Fruit fly (Drosophila melanogaster): ENCODE data around the gene Mur29B.

Mur29B gene

DNA sequence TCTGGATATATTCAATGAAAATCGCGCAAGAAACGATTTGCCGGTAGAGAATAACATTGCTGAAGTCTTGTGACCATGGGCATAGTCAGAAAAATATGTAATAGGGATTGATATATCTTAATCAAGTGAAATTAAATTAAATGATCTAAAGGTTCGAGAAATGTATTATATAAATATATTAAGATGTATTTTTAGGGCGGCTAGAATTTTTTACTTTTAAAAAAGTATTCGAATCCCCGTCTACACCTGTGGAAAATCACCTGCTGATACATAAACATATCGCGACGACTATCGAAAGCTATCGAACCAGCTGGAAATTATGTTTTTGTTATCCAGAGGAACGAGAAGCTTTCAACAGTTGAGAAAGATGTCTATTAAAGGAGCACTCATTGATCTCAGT is 24.7 kb downstream of the Mur29B start, which contains the start of the genes CG13390 and CG17294 (continued):
- TF ChIP-seq pho (GFP tag; optimal IDR thresholded peaks at IDR 0.05) (peak; percentile 95), MTF-1 (GFP tag; optimal IDR thresholded peaks at IDR 0.05; ENCODE audit: borderline replicate concordance) (peak; percentile 99), CG11456 (GFP tag; IDR thresholded peaks at IDR 0.05) (peak; percentile 99), tx (GFP tag; optimal IDR thresholded peaks at IDR 0.05) (peak; percentile 89), schlank (tag; optimal IDR thresholded peaks at IDR 0.05) (peak; percentile 98), cg (GFP tag; optimal IDR thresholded peaks at IDR 0.05) (no peak), CG6683 (GFP tag; optimal IDR thresholded peaks at IDR 0.05) (peak; percentile 99), BtbVII (GFP tag; optimal IDR thresholded peaks at IDR 0.05) (peak; percentile 100), Dfd (GFP tag; optimal IDR thresholded peaks at IDR 0.05) (no peak), CG4820 (GFP tag; optimal IDR thresholded peaks at IDR 0.05) (peak; percentile 98), pita (GFP tag; optimal IDR thresholded peaks at IDR 0.05) (no peak), CG10267 (tag; optimal IDR thresholded peaks at IDR 0.05) (peak; percentile 98), zen (tag; optimal IDR thresholded peaks at IDR 0.05) (peak; percentile 99), sna (GFP tag; IDR thresholded peaks at IDR 0.05; ENCODE audit: partially characterized antibody) (peak; percentile 83), CG9817 (tag; optimal IDR thresholded peaks at IDR 0.05) (peak; percentile 100), NC2β (GFP tag; optimal IDR thresholded peaks at IDR 0.05) (peak; percentile 90), E2f2 (GFP tag; IDR thresholded peaks at IDR 0.05) (peak; percentile 92), Poxn (GFP tag; IDR thresholded peaks at IDR 0.05) (peak; percentile 99), croc (GFP tag; conservative IDR thresholded peaks at IDR 0.05) (peak; percentile 99), CG17186 (GFP tag; optimal IDR thresholded peaks at IDR 0.05) (peak; percentile 94), nau (GFP tag; optimal IDR thresholded peaks at IDR 0.05) (peak; percentile 99), Ptx1 (GFP tag; IDR thresholded peaks at IDR 0.05) (peak; percentile 100), CG14441 (GFP tag; IDR thresholded peaks at IDR 0.05) (peak; percentile 100), Hr3 (GFP tag; optimal IDR thresholded peaks at IDR 0.05) (peak; percentile 99), HLHmδ (GFP tag; optimal IDR thresholded peaks at IDR 0.05) (no peak), CG31388 (GFP tag; optimal IDR thresholded peaks at IDR 0.05) (peak; percentile 99), Meics (GFP tag; optimal IDR thresholded peaks at IDR 0.05) (peak; percentile 100), CG14965 (GFP tag; optimal IDR thresholded peaks at IDR 0.05; ENCODE audit: borderline replicate concordance) (peak; percentile 37), dan (GFP tag; IDR thresholded peaks at IDR 0.05) (peak; percentile 97), Bgb (GFP tag; IDR thresholded peaks at IDR 0.05; ENCODE audit: partially characterized antibody) (peak; percentile 71), CG4707 (GFP tag; optimal IDR thresholded peaks at IDR 0.05) (peak; percentile 96), fd96Cb (tag; optimal IDR thresholded peaks at IDR 0.05) (peak; percentile 100), CG4854 (GFP tag; optimal IDR thresholded peaks at IDR 0.05) (peak; percentile 97), CG15696 (tag; optimal IDR thresholded peaks at IDR 0.05) (peak; percentile 99), Dad (GFP tag; optimal IDR thresholded peaks at IDR 0.05) (peak; percentile 91), CG18619 (GFP tag; optimal IDR thresholded peaks at IDR 0.05) (peak; percentile 99), Optix (GFP tag; IDR thresholded peaks at IDR 0.05) (peak; percentile 96), ap (GFP tag; IDR thresholded peaks at IDR 0.05) (peak; percentile 99), CTCF (GFP tag; optimal IDR thresholded peaks at IDR 0.05) (peak; percentile 79), Abd-B (GFP tag; optimal IDR thresholded peaks at IDR 0.05) (peak; percentile 100), CoRest (tag; optimal IDR thresholded peaks at IDR 0.05) (peak; percentile 100), CG7372 (GFP tag; IDR thresholded peaks at IDR 0.05) (peak; percentile 100), Fer3 (tag; optimal IDR thresholded peaks at IDR 0.05) (peak; percentile 100), Hr51 (GFP tag; optimal IDR thresholded peaks at IDR 0.05) (peak; percentile 96 to 100), CG2129 (GFP tag; IDR thresholded peaks at IDR 0.05; ENCODE audit: partially characterized antibody) (peak; percentile 51; the same call in 1 of the 2 replicates), sob (GFP tag; IDR thresholded peaks at IDR 0.05) (peak; percentile 100), CG8478 (optimal IDR thresholded peaks at IDR 0.05) (no peak), sd (tag; optimal IDR thresholded peaks at IDR 0.05) (peak; percentile 98), CG18262 (tag; optimal IDR thresholded peaks at IDR 0.05) (peak; percentile 100), Neu2 (GFP tag; optimal IDR thresholded peaks at IDR 0.05; ENCODE audit: borderline replicate concordance) (peak; percentile 36), luna (GFP tag; optimal IDR thresholded peaks at IDR 0.05) (peak; percentile 86)
